Worm (Caenorhabditis elegans): ENCODE measurements around the gene F21C10.19.

The F21C10.19 gene

ce11 chrV:9141297-9141696 lies 10.4 kb downstream of the F21C10.19 start, which contains the start of gene pitr-3:
pitr-3 (minus strand) TSS chrV:9141397.
- TF ChIP-seq ceh-62 (tag; optimal IDR thresholded peaks at IDR 0.05) (no peak), nhr-42 (GFP tag; IDR thresholded peaks at IDR 0.05) (no peak), ZK337.2 (GFP tag; IDR thresholded peaks at IDR 0.05) (no peak), lsy-2 (tag; optimal IDR thresholded peaks at IDR 0.05) (no peak), ceh-20 (GFP tag; IDR thresholded peaks at IDR 0.05) (no peak)

- TF ChIP-seq nhr-28 (tag; optimal IDR thresholded peaks at IDR 0.05): peak; percentile 23
- TF ChIP-seq F10B5.3 (tag; optimal IDR thresholded peaks at IDR 0.05): no peak
Measured at ce11 chrV:9143896-9144295, 13.0 kb downstream of the F21C10.19 start.

- TF ChIP-seq pqm-1 (tag; optimal IDR thresholded peaks at IDR 0.05) (peak; percentile 23), dmd-9 (GFP tag; IDR thresholded peaks at IDR 0.05) (no peak), vab-7 (GFP tag; IDR thresholded peaks at IDR 0.05) (no peak), tra-1 (GFP tag; IDR thresholded peaks at IDR 0.05) (0 out of 2 replicates have a peak, but pooled peaks have one; percentile 17), hlh-11 (tag; optimal IDR thresholded peaks at IDR 0.05) (peak; percentile 38), nhr-28 (tag; optimal IDR thresholded peaks at IDR 0.05) (peak; percentile 3), dmd-6 (GFP tag; IDR thresholded peaks at IDR 0.05) (peak; percentile 75)
Measured at ce11 chrV:9146196-9146595, 15.3 kb downstream of the F21C10.19 start.

ce11 chrV:9146849-9147557 lies 16.1 kb downstream of the F21C10.19 start, which contains the start of gene spl-2:
spl-2 (minus strand) TSS chrV:9146899.
- TF ChIP-seq hlh-11 (tag; optimal IDR thresholded peaks at IDR 0.05): peak; percentile 35
- peak; percentile 56 for TF ChIP-seq mxl-3 (GFP tag; optimal IDR thresholded peaks at IDR 0.05)
- peak; percentile 25; the same call in 1 of the 2 replicates for TF ChIP-seq dmd-6 (GFP tag; IDR thresholded peaks at IDR 0.05)
- peak; percentile 42 for TF ChIP-seq hlh-30 (tag; optimal IDR thresholded peaks at IDR 0.05; ENCODE audit: insufficient read depth)
- TF ChIP-seq nhr-48 (tag; optimal IDR thresholded peaks at IDR 0.05): peak; percentile 37
- no peak for TF ChIP-seq attf-4 (tag; optimal IDR thresholded peaks at IDR 0.05)
- peak in 1 of 2 experiments; percentile 95 for TF ChIP-seq unc-62 (GFP tag; optimal IDR thresholded peaks at IDR 0.05 in 1 of 2)
- no peak for TF ChIP-seq unc-62 (tag; optimal IDR thresholded peaks at IDR 0.05)
- no peak for TF ChIP-seq ces-1 (GFP tag; optimal IDR thresholded peaks at IDR 0.05)
- TF ChIP-seq nhr-28 (tag; optimal IDR thresholded peaks at IDR 0.05): peak; percentile 5

ce11 chrV:9148151-9148550 lies 17.3 kb downstream of the F21C10.19 start:
- TF ChIP-seq ztf-7 (tag; optimal IDR thresholded peaks at IDR 0.05) (no peak), egl-27 (tag; optimal IDR thresholded peaks at IDR 0.05) (no peak), nhr-28 (tag; optimal IDR thresholded peaks at IDR 0.05) (no peak), nhr-42 (GFP tag; IDR thresholded peaks at IDR 0.05) (no peak), mes-2 (tag; optimal IDR thresholded peaks at IDR 0.05; ENCODE audit: poor library complexity, severe bottlenecking) (no peak), F10B5.3 (tag; optimal IDR thresholded peaks at IDR 0.05) (no peak), fos-1 (tag; optimal IDR thresholded peaks at IDR 0.05) (no peak), rbr-2 (tag; optimal IDR thresholded peaks at IDR 0.05) (no peak)

- no peak for TF ChIP-seq dmd-9 (GFP tag; IDR thresholded peaks at IDR 0.05)
- TF ChIP-seq T20F7.1 (GFP tag; optimal IDR thresholded peaks at IDR 0.05): no peak
- no peak for TF ChIP-seq lin-39 (tag; optimal IDR thresholded peaks at IDR 0.05)
- TF ChIP-seq hif-1 (tag; optimal IDR thresholded peaks at IDR 0.05): no peak
- no peak for TF ChIP-seq fos-1 (tag; optimal IDR thresholded peaks at IDR 0.05)
- no peak for TF ChIP-seq vab-7 (GFP tag; IDR thresholded peaks at IDR 0.05)
- TF ChIP-seq duxl-1 (tag; optimal IDR thresholded peaks at IDR 0.05; ENCODE audit: poor library complexity): no peak
- no peak for TF ChIP-seq nhr-11 (tag; optimal IDR thresholded peaks at IDR 0.05)
- TF ChIP-seq dpl-1 (GFP tag; optimal IDR thresholded peaks at IDR 0.05): no peak
- TF ChIP-seq nhr-111 (GFP tag; optimal IDR thresholded peaks at IDR 0.05): no peak
- TF ChIP-seq pqm-1 (tag; optimal IDR thresholded peaks at IDR 0.05): no peak
- no peak for TF ChIP-seq lin-1 (GFP tag; IDR thresholded peaks at IDR 0.05)
- no peak for TF ChIP-seq tra-1 (GFP tag; IDR thresholded peaks at IDR 0.05)
- TF ChIP-seq egl-43 (GFP tag; IDR thresholded peaks at IDR 0.05): no peak
- TF ChIP-seq madf-9 (GFP tag; conservative IDR thresholded peaks at IDR 0.05): no peak
- no peak for TF ChIP-seq tag-97 (GFP tag; IDR thresholded peaks at IDR 0.05)
Measured at ce11 chrV:9152339-9152738, 21.5 kb downstream of the F21C10.19 start.
